Fruit fly (Drosophila melanogaster) S2 (cell line): ENCODE results near the gene Hexo2.
A peak's percentile ranks its signal among the peaks of the same experiment; 100 is the strongest.

Source experiments
- CG8478 ChIP-seq: fragments of >200 bp; optimal IDR thresholded peaks from 2 replicates; lab custom pipeline; 2018
- CTCF ChIP-seq, 2 experiments: fragments of >200 bp; optimal IDR thresholded peaks; 2 replicates each; lab custom pipeline; 2018

DNA sequence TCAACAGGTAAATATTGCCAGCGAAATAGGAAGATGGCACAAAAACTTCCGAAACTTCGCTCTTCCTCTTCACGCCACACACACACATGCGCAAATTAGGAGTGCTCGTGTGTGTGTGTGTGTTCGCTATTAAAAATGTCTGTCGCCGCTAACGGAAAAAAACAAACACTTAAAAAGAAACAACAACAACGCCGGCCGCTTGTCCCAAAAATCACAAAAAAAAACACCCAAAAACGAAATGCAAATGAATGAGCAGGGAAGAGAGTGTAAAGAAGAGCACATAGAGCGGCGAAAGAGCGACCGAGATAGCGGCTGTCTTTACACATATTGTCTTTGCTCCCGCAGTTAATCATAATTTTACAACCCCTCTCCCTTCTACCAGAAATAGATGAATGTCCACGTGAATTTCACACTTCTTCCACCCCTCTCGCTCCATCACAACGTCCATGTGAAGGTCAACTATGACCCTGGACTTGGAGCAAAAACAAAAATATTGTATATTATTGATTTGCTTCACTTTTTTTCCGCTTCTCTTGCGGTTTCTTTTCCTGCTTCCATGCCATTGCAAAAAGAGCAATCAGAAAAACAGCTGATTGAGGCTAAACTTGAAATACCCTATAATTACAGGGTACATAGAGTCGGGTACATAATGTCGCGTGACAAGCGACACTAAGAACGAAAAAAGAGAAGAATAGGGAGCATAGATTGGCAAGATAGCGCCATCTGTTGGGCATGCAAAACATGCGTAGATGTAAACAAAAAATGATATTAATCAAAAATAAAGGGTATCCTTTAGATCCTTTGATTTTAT, 27.4 kb upstream of the Hexo2 start:
- TF ChIP-seq CG8478 (lab: Kevin White, UChicago): no peak
- peak; percentile 59 to 74 for TF ChIP-seq CTCF (optimal IDR thresholded peaks at IDR 0.05; lab: Kevin White, UChicago)
